Fruit fly (Drosophila melanogaster): ENCODE data around the gene Cen.

- TF ChIP-seq Myc (optimal IDR thresholded peaks at IDR 0.05) (no peak), dl (GFP tag; optimal IDR thresholded peaks at IDR 0.05; ENCODE audit: insufficient read depth in 1 of 2, partially characterized antibody in 2 of 2) (no peak), OdsH (GFP tag; optimal IDR thresholded peaks at IDR 0.05) (no peak), dsf (GFP tag; optimal IDR thresholded peaks at IDR 0.05; ENCODE audit: borderline replicate concordance) (no peak), h (GFP tag; optimal IDR thresholded peaks at IDR 0.05) (no peak), woc (GFP tag; optimal IDR thresholded peaks at IDR 0.05) (no peak), N (GFP tag; optimal IDR thresholded peaks at IDR 0.05) (no peak), Dif (GFP tag; optimal IDR thresholded peaks at IDR 0.05; ENCODE audit: partially characterized antibody) (no peak), CG9705 (GFP tag; optimal IDR thresholded peaks at IDR 0.05) (no peak), Abd-B (GFP tag; optimal IDR thresholded peaks at IDR 0.05) (no peak), usp (GFP tag; optimal IDR thresholded peaks at IDR 0.05) (no peak), ey (GFP tag; optimal IDR thresholded peaks at IDR 0.05) (no peak), Dfd (GFP tag; optimal IDR thresholded peaks at IDR 0.05) (no peak)
These were observed 47.4 kb downstream of the Cen start, which contains the start of gene CG17472 for dm6 chr2L:20634215-20634614.

Measured in whole organism, wandering third instar larva.